Fruit fly (Drosophila melanogaster) whole organism, embryonic: Measurements from ENCODE around the gene Jhbp14.
A peak's percentile ranks its signal among the peaks of the same experiment; 100 is the strongest.

Experiments
- Awh ChIP-seq: fragments of 200-800 bp; sonication (Bioruptor generic); IDR thresholded peaks from 2 replicates; pipeline ENCODE4, ENCODE4 v1.3.6; 2022; ENCODE audit warnings: missing biosample characterization, missing genetic modification characterization
- CG10321 ChIP-seq: fragments of 200-800 bp; sonication (Bioruptor generic); IDR thresholded peaks from 2 replicates; pipeline ENCODE4 v1.3.6; 2022; ENCODE audit warnings: missing biosample characterization, missing genetic modification characterization
- CG10543 ChIP-seq: fragments of 200-800 bp; sonication (Bioruptor generic); optimal IDR thresholded peaks from 3 replicates; lab custom pipeline; 2017; ENCODE audit warnings: missing biosample characterization, mild to moderate bottlenecking, missing genetic modification characterization, moderate library complexity
- CG12071 ChIP-seq: fragments of 200-800 bp; sonication (Bioruptor generic); optimal IDR thresholded peaks from 3 replicates; lab custom pipeline; 2018; ENCODE audit warnings: missing biosample characterization, mild to moderate bottlenecking, missing genetic modification characterization
- CG14710 ChIP-seq: fragments of 200-800 bp; sonication (Bioruptor generic); optimal IDR thresholded peaks from 3 replicates; lab custom pipeline; 2019; ENCODE audit warnings: missing biosample characterization, mild to moderate bottlenecking, missing genetic modification characterization, moderate library complexity
- CG14860 ChIP-seq: fragments of 200-800 bp; sonication (Bioruptor generic); IDR thresholded peaks from 3 replicates; pipeline ENCODE4 v1.3.6; 2022; ENCODE audit warnings: missing biosample characterization, missing genetic modification characterization; ENCODE audit not compliant: partially characterized antibody
- CG15269 ChIP-seq: fragments of 200-800 bp; sonication (Bioruptor generic); optimal IDR thresholded peaks from 2 replicates; lab custom pipeline; 2018; ENCODE audit warnings: missing biosample characterization, mild to moderate bottlenecking, missing genetic modification characterization, moderate library complexity
- CG15696 ChIP-seq: fragments of 200-800 bp; sonication (Bioruptor generic); optimal IDR thresholded peaks from 2 replicates; lab custom pipeline; 2019; ENCODE audit warnings: missing biosample characterization, mild to moderate bottlenecking, missing genetic modification characterization, moderate library complexity
- CG16813 ChIP-seq: fragments of 200-800 bp; sonication (Bioruptor generic); IDR thresholded peaks from 3 replicates; pipeline ENCODE4 v1.3.6; 2022; ENCODE audit warnings: missing biosample characterization, missing genetic modification characterization; ENCODE audit not compliant: partially characterized antibody
- CG17186 ChIP-seq: fragments of 200-800 bp; sonication (Bioruptor generic); optimal IDR thresholded peaks from 3 replicates; lab custom pipeline; 2017; ENCODE audit warnings: missing biosample characterization, missing genetic modification reagents, missing genetic modification characterization
- CG18011 ChIP-seq: fragments of 200-800 bp; sonication (Bioruptor generic); optimal IDR thresholded peaks from 2 replicates; lab custom pipeline; 2017; ENCODE audit warnings: missing biosample characterization, missing genetic modification characterization, mild to moderate bottlenecking, moderate library complexity, missing genotype
- CG30431 ChIP-seq: fragments of 200-800 bp; sonication (Bioruptor generic); optimal IDR thresholded peaks from 2 replicates; lab custom pipeline; 2017; ENCODE audit warnings: missing biosample characterization, missing genetic modification characterization
- CG3726 ChIP-seq: fragments of 200-800 bp; sonication (Bioruptor generic); IDR thresholded peaks from 3 replicates; pipeline ENCODE4, ENCODE4 v1.3.6; 2022; ENCODE audit warnings: missing biosample characterization, missing genetic modification characterization
- CG4360 ChIP-seq: fragments of 200-800 bp; sonication (Bioruptor generic); IDR thresholded peaks from 2 replicates; pipeline ENCODE4 v1.3.6; 2022; ENCODE audit warnings: missing biosample characterization, missing genetic modification characterization
- CG6175 ChIP-seq: fragments of 200-800 bp; sonication (Bioruptor generic); IDR thresholded peaks from 3 replicates; pipeline ENCODE4 v1.3.6; 2022; ENCODE audit warnings: missing biosample characterization, missing genetic modification characterization
- CG6765 ChIP-seq: fragments of 200-800 bp; sonication (Bioruptor generic); optimal IDR thresholded peaks from 3 replicates; lab custom pipeline; 2017; ENCODE audit warnings: missing biosample characterization, mild to moderate bottlenecking, missing genetic modification characterization
- CG7987 ChIP-seq: fragments of 200-800 bp; sonication (Bioruptor generic); optimal IDR thresholded peaks from 2 replicates; lab custom pipeline; 2018; ENCODE audit warnings: missing biosample characterization, mild to moderate bottlenecking, missing genetic modification characterization, moderate library complexity
- CG8281 ChIP-seq: fragments of 200-800 bp; sonication (Bioruptor generic); optimal IDR thresholded peaks from 2 replicates; lab custom pipeline; 2018; ENCODE audit warnings: missing biosample characterization, mild to moderate bottlenecking, missing genetic modification characterization, moderate library complexity
- CG9932 ChIP-seq: fragments of 200-800 bp; sonication (Bioruptor generic); IDR thresholded peaks from 2 replicates; pipeline ENCODE4 v1.3.6; 2022; ENCODE audit warnings: missing biosample characterization, missing genetic modification characterization
- D19A ChIP-seq: fragments of 200-800 bp; optimal IDR thresholded peaks from 3 replicates; lab custom pipeline; 2019; ENCODE audit warnings: missing biosample characterization, mild to moderate bottlenecking, missing genetic modification characterization, moderate library complexity
- D19B ChIP-seq: fragments of 200-800 bp; sonication (Bioruptor generic); optimal IDR thresholded peaks from 2 replicates; lab custom pipeline; 2017; ENCODE audit warnings: missing biosample characterization, mild to moderate bottlenecking, missing genetic modification characterization
- Deaf1 ChIP-seq: fragments of 200-800 bp; optimal IDR thresholded peaks from 3 replicates; lab custom pipeline; 2019; ENCODE audit warnings: missing biosample characterization, mild to moderate bottlenecking, missing genetic modification characterization, moderate library complexity
- Dp ChIP-seq: fragments of 200-800 bp; sonication (Bioruptor generic); optimal IDR thresholded peaks from 2 replicates; lab custom pipeline; 2018; ENCODE audit warnings: missing biosample characterization, mild to moderate bottlenecking, missing genetic modification characterization, moderate library complexity
- Kr ChIP-seq: fragments of 200-800 bp; sonication (Bioruptor generic); optimal IDR thresholded peaks from 2 replicates; lab custom pipeline; 2017; ENCODE audit warnings: missing biosample characterization, mild to moderate bottlenecking, missing genetic modification characterization
- NFAT ChIP-seq: fragments of 200-800 bp; sonication (Bioruptor generic); IDR thresholded peaks from 2 replicates; pipeline ENCODE4 v1.3.6; 2022; ENCODE audit warnings: missing biosample characterization, missing genetic modification characterization
- NK7.1 ChIP-seq: fragments of 200-800 bp; sonication (Bioruptor generic); optimal IDR thresholded peaks from 3 replicates; lab custom pipeline; 2016; ENCODE audit warnings: missing biosample characterization, missing genetic modification characterization
- Neu2 ChIP-seq: fragments of 200-800 bp; sonication (Bioruptor generic); optimal IDR thresholded peaks from 3 replicates; lab custom pipeline; 2016; ENCODE audit warnings: missing biosample characterization, missing genetic modification characterization, borderline replicate concordance
- amos ChIP-seq: fragments of 200-800 bp; sonication (Bioruptor generic); IDR thresholded peaks from 2 replicates; pipeline ENCODE4 v1.3.6; 2022; ENCODE audit warnings: missing biosample characterization, missing genetic modification characterization; ENCODE audit not compliant: partially characterized antibody
- ash1 ChIP-seq: fragments of 200-800 bp; sonication (Bioruptor generic); optimal IDR thresholded peaks from 2 replicates; lab custom pipeline; 2018; ENCODE audit warnings: missing biosample characterization, mild to moderate bottlenecking, missing genetic modification characterization
- bowl ChIP-seq: fragments of 200-800 bp; sonication (Bioruptor generic); IDR thresholded peaks from 2 replicates; pipeline ENCODE4 v1.3.6; 2022; ENCODE audit warnings: missing biosample characterization, missing genetic modification characterization
- cas ChIP-seq: fragments of 200-800 bp; sonication (Bioruptor generic); IDR thresholded peaks from 2 replicates; pipeline ENCODE4 v1.3.6; 2022; ENCODE audit warnings: missing biosample characterization, missing genetic modification characterization
- chm ChIP-seq: fragments of 200-800 bp; sonication (Bioruptor generic); IDR thresholded peaks from 2 replicates; pipeline ENCODE4 v1.3.6; 2022; ENCODE audit warnings: missing biosample characterization, missing genetic modification characterization
- da ChIP-seq: fragments of 200-800 bp; sonication (Bioruptor generic); optimal IDR thresholded peaks from 2 replicates; lab custom pipeline; 2016; ENCODE audit warnings: missing biosample characterization, missing genetic modification characterization
- danr ChIP-seq: fragments of 200-800 bp; sonication (Bioruptor generic); IDR thresholded peaks from 2 replicates; pipeline ENCODE4 v1.3.6; 2022; ENCODE audit warnings: missing biosample characterization, missing genetic modification characterization
- eve ChIP-seq, 2 experiments: fragments of >200 bp; optimal IDR thresholded peaks; 2 replicates each; lab custom pipeline; 2017; ENCODE audit warnings: missing biosample characterization in 2 of 2, missing genetic modification characterization in 2 of 2
- exex ChIP-seq: fragments of 200-800 bp; sonication (Bioruptor generic); optimal IDR thresholded peaks from 4 replicates; lab custom pipeline; 2018; ENCODE audit warnings: missing biosample characterization, mild to moderate bottlenecking, missing genetic modification characterization, moderate library complexity
- ftz-f1 ChIP-seq: fragments of 200-800 bp; sonication (Bioruptor generic); optimal IDR thresholded peaks from 2 replicates; lab custom pipeline; 2016; ENCODE audit warnings: missing biosample characterization, missing genetic modification characterization
- gfzf ChIP-seq: fragments of 200-800 bp; sonication (Bioruptor generic); optimal IDR thresholded peaks from 2 replicates; lab custom pipeline; 2016; ENCODE audit warnings: missing biosample characterization, mild to moderate bottlenecking, missing genetic modification characterization, moderate library complexity
- h ChIP-seq: fragments of >200 bp; optimal IDR thresholded peaks from 2 replicates; lab custom pipeline; 2017
- kah ChIP-seq: fragments of 200-800 bp; sonication (Bioruptor generic); optimal IDR thresholded peaks from 2 replicates; lab custom pipeline; 2018; ENCODE audit warnings: missing biosample characterization, mild to moderate bottlenecking, missing genetic modification characterization
- klu ChIP-seq: fragments of 200-800 bp; sonication (Bioruptor generic); IDR thresholded peaks from 2 replicates; pipeline ENCODE4 v1.3.6; 2022; ENCODE audit warnings: missing biosample characterization, missing genetic modification characterization
- lmd ChIP-seq: fragments of 200-800 bp; sonication (Bioruptor generic); IDR thresholded peaks from 2 replicates; pipeline ENCODE4 v1.3.6; 2022; ENCODE audit warnings: missing biosample characterization, missing genetic modification characterization
- maf-S ChIP-seq: fragments of 200-800 bp; sonication (Bioruptor generic); optimal IDR thresholded peaks from 2 replicates; lab custom pipeline; 2016; ENCODE audit warnings: missing biosample characterization, missing genetic modification characterization
- pho ChIP-seq: fragments of 200-800 bp; sonication (Bioruptor generic); optimal IDR thresholded peaks from 2 replicates; lab custom pipeline; 2016; ENCODE audit warnings: missing biosample characterization, missing genetic modification characterization
- pum ChIP-seq: fragments of 200-800 bp; sonication (Bioruptor generic); optimal IDR thresholded peaks from 2 replicates; lab custom pipeline; 2016; ENCODE audit warnings: missing biosample characterization, missing genetic modification characterization
- pzg ChIP-seq: fragments of 200-800 bp; sonication (Bioruptor generic); optimal IDR thresholded peaks from 3 replicates; lab custom pipeline; 2018; ENCODE audit warnings: missing biosample characterization, mild to moderate bottlenecking, missing genetic modification characterization, moderate library complexity
- ro ChIP-seq: fragments of 200-800 bp; sonication (Bioruptor generic); IDR thresholded peaks from 2 replicates; pipeline ENCODE4 v1.3.6; 2022; ENCODE audit warnings: missing biosample characterization, missing genetic modification characterization
- tll ChIP-seq, 2 experiments: fragments of 200-800 bp in 1 of 2; fragments of >200 bp in 1 of 2; sonication (Bioruptor generic) in 1 of 2; optimal IDR thresholded peaks; 2 replicates each; lab custom pipeline; 2017 to 2019; ENCODE audit warnings: missing biosample characterization in 2 of 2, missing genetic modification characterization in 2 of 2, mild to moderate bottlenecking in 1 of 2, moderate library complexity in 1 of 2
- tup ChIP-seq: fragments of 200-800 bp; sonication (Bioruptor generic); optimal IDR thresholded peaks from 2 replicates; lab custom pipeline; 2016; ENCODE audit warnings: missing biosample characterization, mild to moderate bottlenecking, missing genetic modification characterization, moderate library complexity
- tx ChIP-seq: fragments of 200-800 bp; sonication (Bioruptor generic); optimal IDR thresholded peaks from 2 replicates; lab custom pipeline; 2016; ENCODE audit warnings: missing biosample characterization, missing genetic modification characterization
- vnd ChIP-seq: fragments of 200-800 bp; sonication (Bioruptor generic); IDR thresholded peaks from 3 replicates; pipeline ENCODE4 v1.3.6; 2022; ENCODE audit warnings: missing biosample characterization, missing genetic modification characterization; ENCODE audit not compliant: partially characterized antibody
- yki ChIP-seq: fragments of >200 bp; optimal IDR thresholded peaks from 3 replicates; lab custom pipeline; 2018

The Jhbp14 gene

dm6 chr2L:13205256-13205655 lies 31.0 kb upstream of the Jhbp14 start (continued):
- TF ChIP-seq CG12071 (GFP tag; lab: Kevin White, UChicago) (peak; percentile 61), Awh (GFP tag; lab: Robert Waterston, UW) (peak; percentile 49; the same call in 1 of the 2 replicates), CG18011 (GFP tag; lab: Kevin White, UChicago) (no peak), Dp (GFP tag; lab: Kevin White, UChicago) (no peak), cas (GFP tag; lab: Robert Waterston, UW) (no peak), D19A (tag; lab: Kevin White, UChicago) (no peak), NK7.1 (GFP tag; lab: Kevin White, UChicago) (no peak), klu (GFP tag; lab: Robert Waterston, UW) (no peak), gfzf (no peak), eve (GFP tag; optimal IDR thresholded peaks at IDR 0.05; lab: Kevin White, UChicago) (no peak), tll (GFP tag; optimal IDR thresholded peaks at IDR 0.05; lab: Kevin White, UChicago) (peak in 1 of 2 experiments; percentile 64), yki (no peak), pho (GFP tag; lab: Kevin White, UChicago) (peak; percentile 64), CG3726 (no peak), ash1 (GFP tag; lab: Kevin White, UChicago) (no peak), lmd (GFP tag; lab: Robert Waterston, UW) (no peak), CG8281 (no peak), pum (no peak), CG14860 (GFP tag; lab: Robert Waterston, UW) (no peak), CG10321 (GFP tag; lab: Robert Waterston, UW) (no peak), CG30431 (GFP tag; lab: Kevin White, UChicago) (no peak), CG7987 (GFP tag; lab: Kevin White, UChicago) (peak; percentile 99), CG9932 (no peak), tx (GFP tag; lab: Kevin White, UChicago) (no peak), CG10543 (GFP tag; lab: Kevin White, UChicago) (peak; percentile 91), amos (GFP tag; lab: Robert Waterston, UW) (no peak), maf-S (GFP tag; lab: Kevin White, UChicago) (no peak), NFAT (GFP tag; lab: Robert Waterston, UW) (no peak), CG17186 (GFP tag; lab: Kevin White, UChicago) (no peak), chm (GFP tag; lab: Robert Waterston, UW) (0 out of 2 replicates have a peak, but pooled peaks have one; percentile 21), h (no peak), CG14710 (peak; percentile 24), da (GFP tag; lab: Kevin White, UChicago) (no peak), vnd (GFP tag; lab: Robert Waterston, UW) (no peak), kah (peak; percentile 26), Neu2 (GFP tag; lab: Kevin White, UChicago) (no peak), CG15269 (no peak), CG4360 (GFP tag; lab: Robert Waterston, UW) (no peak), tup (no peak), ftz-f1 (GFP tag; lab: Kevin White, UChicago) (peak; percentile 95), exex (no peak), Kr (GFP tag; lab: Kevin White, UChicago) (no peak), ro (GFP tag; lab: Robert Waterston, UW) (no peak), danr (GFP tag; lab: Robert Waterston, UW) (no peak), CG6175 (GFP tag; lab: Robert Waterston, UW) (no peak), pzg (GFP tag; lab: Kevin White, UChicago) (peak; percentile 3), bowl (0 out of 2 replicates have a peak, but pooled peaks have one; percentile 24), Deaf1 (tag; lab: Kevin White, UChicago) (peak; percentile 44), CG6765 (GFP tag; lab: Kevin White, UChicago) (no peak), D19B (GFP tag; lab: Kevin White, UChicago) (no peak), CG16813 (GFP tag; lab: Robert Waterston, UW) (no peak), CG15696 (tag; lab: Kevin White, UChicago) (no peak)
